Worm (Caenorhabditis elegans) whole organism, late embryonic: Measurements from ENCODE around the gene fbxc-15.

ENCODE experiments used
- ama-1 ChIP-seq: fragments of 150-350 bp; optimal IDR thresholded peaks from 2 replicates; lab custom pipeline; 2014
- ceh-18 ChIP-seq: sonication (generic microtip); optimal IDR thresholded peaks from 2 replicates; lab custom pipeline; 2016; ENCODE audit warnings: missing genetic modification characterization, missing compliant biosample characterization
- ceh-22 ChIP-seq: sonication (generic microtip); optimal IDR thresholded peaks from 2 replicates; lab custom pipeline; 2017; ENCODE audit warnings: missing biosample characterization, missing genetic modification characterization
- hlh-30 ChIP-seq: sonication (generic microtip); optimal IDR thresholded peaks from 2 replicates; lab custom pipeline; 2017; ENCODE audit warnings: antibody characterized with exemption, missing genetic modification characterization, missing compliant biosample characterization; ENCODE audit not compliant: insufficient read depth
- tbx-2 ChIP-seq: sonication (generic microtip); optimal IDR thresholded peaks from 2 replicates; lab custom pipeline; 2016; ENCODE audit warnings: missing genetic modification characterization, missing compliant biosample characterization
- unc-42 ChIP-seq: sonication (generic microtip); optimal IDR thresholded peaks from 2 replicates; lab custom pipeline; 2016; ENCODE audit warnings: missing genotype, missing genetic modification characterization, missing compliant biosample characterization
- unc-55 ChIP-seq: sonication (generic microtip); optimal IDR thresholded peaks from 2 replicates; lab custom pipeline; 2017; ENCODE audit warnings: missing biosample characterization, missing genetic modification reagents, missing genetic modification characterization

DNA sequence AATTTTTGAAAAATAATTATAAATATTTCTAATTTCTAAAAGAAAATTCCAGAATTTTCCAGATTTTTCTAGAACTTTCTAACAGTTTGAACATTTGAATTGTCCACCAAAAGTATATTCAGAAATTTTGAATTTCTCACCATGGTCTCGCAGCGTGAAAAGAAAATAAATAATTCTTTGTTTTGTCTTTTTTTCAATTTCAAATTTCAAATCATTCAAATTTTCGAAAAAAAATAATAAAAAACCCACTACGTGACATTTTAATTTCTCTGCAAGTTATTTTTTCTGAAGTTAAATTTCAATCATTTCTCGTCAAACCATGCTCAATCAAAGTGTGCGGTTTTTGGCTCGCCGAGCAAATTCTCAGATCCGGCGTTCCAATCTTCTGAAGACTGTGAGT is 46.5 kb upstream of the fbxc-15 start, which contains the start of gene acs-15:
- TF ChIP-seq ceh-18 (tag; lab: Kevin White, UChicago): no peak
- no peak for TF ChIP-seq unc-55 (GFP tag; lab: Kevin White, UChicago)
- no peak for TF ChIP-seq unc-42 (tag; lab: Kevin White, UChicago)
- TF ChIP-seq ama-1 (lab: Kevin White, UChicago): no peak
- TF ChIP-seq tbx-2 (tag; lab: Kevin White, UChicago): no peak
- no peak for TF ChIP-seq hlh-30 (tag; lab: Kevin White, UChicago)
- TF ChIP-seq ceh-22: no peak
